Fruit fly (Drosophila melanogaster) whole organism, embryonic: ENCODE results near the gene CG4393.
A peak's percentile ranks its signal among the peaks of the same experiment; 100 is the strongest.

Experiments
- Asciz ChIP-seq: fragments of 200-800 bp; sonication (Bioruptor generic); optimal IDR thresholded peaks from 2 replicates; lab custom pipeline; 2017; ENCODE audit warnings: missing biosample characterization, mild to moderate bottlenecking, missing genetic modification characterization, missing genetic modification reagents
- CG10959 ChIP-seq: fragments of 200-800 bp; sonication (Bioruptor generic); IDR thresholded peaks from 2 replicates; pipeline ENCODE4 v1.3.6; 2022; ENCODE audit warnings: missing biosample characterization, missing genetic modification characterization
- CG10979 ChIP-seq: fragments of 200-800 bp; sonication (Bioruptor generic); optimal IDR thresholded peaks from 2 replicates; lab custom pipeline; 2018; ENCODE audit warnings: missing biosample characterization, mild to moderate bottlenecking, missing genetic modification characterization, moderate library complexity
- CG1233 ChIP-seq: fragments of 200-800 bp; sonication (Bioruptor generic); optimal IDR thresholded peaks from 4 replicates; lab custom pipeline; 2018; ENCODE audit warnings: missing biosample characterization, mild to moderate bottlenecking, missing genetic modification characterization
- CG12942 ChIP-seq: fragments of 200-800 bp; sonication (Bioruptor generic); optimal IDR thresholded peaks from 3 replicates; lab custom pipeline; 2016; ENCODE audit warnings: missing biosample characterization, missing genetic modification characterization
- CG14050 ChIP-seq: fragments of 200-800 bp; sonication (Bioruptor generic); IDR thresholded peaks from 3 replicates; pipeline ENCODE4 v1.3.6; 2022; ENCODE audit warnings: missing biosample characterization, missing genetic modification characterization
- CG14441 ChIP-seq: fragments of 200-800 bp; sonication (Bioruptor generic); IDR thresholded peaks from 2 replicates; pipeline ENCODE4 v1.3.6; 2022; ENCODE audit warnings: missing biosample characterization, missing genetic modification characterization
- CG14710 ChIP-seq: fragments of 200-800 bp; sonication (Bioruptor generic); optimal IDR thresholded peaks from 3 replicates; lab custom pipeline; 2019; ENCODE audit warnings: missing biosample characterization, mild to moderate bottlenecking, missing genetic modification characterization, moderate library complexity
- CG15479 ChIP-seq: fragments of 200-800 bp; sonication (Bioruptor generic); optimal IDR thresholded peaks from 3 replicates; lab custom pipeline; 2019; ENCODE audit warnings: missing biosample characterization, mild to moderate bottlenecking, missing genetic modification characterization, moderate library complexity
- CG16813 ChIP-seq: fragments of 200-800 bp; sonication (Bioruptor generic); IDR thresholded peaks from 3 replicates; pipeline ENCODE4 v1.3.6; 2022; ENCODE audit warnings: missing biosample characterization, missing genetic modification characterization; ENCODE audit not compliant: partially characterized antibody
- CG17361 ChIP-seq: fragments of 200-800 bp; sonication (Bioruptor generic); IDR thresholded peaks from 3 replicates; pipeline ENCODE4 v1.3.6; 2022; ENCODE audit warnings: missing biosample characterization, missing genetic modification characterization
- CG17612 ChIP-seq: fragments of 200-800 bp; sonication (Bioruptor generic); IDR thresholded peaks from 2 replicates; pipeline ENCODE4 v1.3.6; 2022; ENCODE audit warnings: missing biosample characterization, missing genetic modification characterization
- CG2678 ChIP-seq: fragments of 200-800 bp; sonication (Bioruptor generic); optimal IDR thresholded peaks from 3 replicates; lab custom pipeline; 2019; ENCODE audit warnings: missing biosample characterization, mild to moderate bottlenecking, missing genetic modification characterization, moderate library complexity
- CG32772 ChIP-seq: fragments of 200-800 bp; sonication (Bioruptor generic); IDR thresholded peaks from 2 replicates; pipeline ENCODE4 v1.3.6; 2022; ENCODE audit warnings: missing biosample characterization, missing genetic modification characterization
- CG3281 ChIP-seq: fragments of 200-800 bp; sonication (Bioruptor generic); optimal IDR thresholded peaks from 3 replicates; lab custom pipeline; 2017; ENCODE audit warnings: missing biosample characterization, mild to moderate bottlenecking, missing genetic modification characterization
- CG34376 ChIP-seq: fragments of 200-800 bp; sonication (Bioruptor generic); optimal IDR thresholded peaks from 2 replicates; lab custom pipeline; 2018; ENCODE audit warnings: missing biosample characterization, mild to moderate bottlenecking, missing genetic modification characterization
- CG7928 ChIP-seq: fragments of 200-800 bp; sonication (Bioruptor generic); optimal IDR thresholded peaks from 2 replicates; lab custom pipeline; 2017; ENCODE audit warnings: missing biosample characterization, mild to moderate bottlenecking, missing genetic modification characterization
- CG8290 ChIP-seq, 3 experiments: fragments of 200-800 bp; sonication (Bioruptor generic); optimal IDR thresholded peaks; 2 replicates each; lab custom pipeline; 2016 to 2019; ENCODE audit warnings: missing biosample characterization in 3 of 3, missing genetic modification characterization in 3 of 3, mild to moderate bottlenecking in 2 of 3, moderate library complexity in 1 of 3
- CG8944 ChIP-seq: fragments of 200-800 bp; sonication (Bioruptor generic); optimal IDR thresholded peaks from 3 replicates; lab custom pipeline; 2016; ENCODE audit warnings: missing biosample characterization, missing genetic modification characterization
- Dll ChIP-seq: fragments of 200-800 bp; sonication (Bioruptor generic); IDR thresholded peaks from 4 replicates; pipeline ENCODE4 v1.3.6; 2022; ENCODE audit warnings: missing biosample characterization, missing genetic modification characterization; ENCODE audit not compliant: partially characterized antibody
- Ets65A ChIP-seq: fragments of 200-800 bp; sonication (Bioruptor generic); peaks from one replicate; lab custom pipeline; 2016; ENCODE audit warnings: missing biosample characterization, missing genetic modification characterization
- Oli ChIP-seq: fragments of 200-800 bp; sonication (Bioruptor generic); optimal IDR thresholded peaks from 2 replicates; lab custom pipeline; 2018; ENCODE audit warnings: missing biosample characterization, mild to moderate bottlenecking, missing genetic modification characterization, moderate library complexity
- Pdp1 ChIP-seq, 2 experiments: fragments of 200-800 bp; sonication (Bioruptor generic); optimal IDR thresholded peaks; 3 replicates each; lab custom pipeline; 2016; ENCODE audit warnings: missing biosample characterization in 2 of 2, missing genetic modification characterization in 2 of 2, mild to moderate bottlenecking in 1 of 2, moderate library complexity in 1 of 2
- Sox102F ChIP-seq: fragments of 200-800 bp; sonication (Bioruptor generic); optimal IDR thresholded peaks from 2 replicates; lab custom pipeline; 2018; ENCODE audit warnings: missing biosample characterization, mild to moderate bottlenecking, missing genetic modification characterization, moderate library complexity
- Sry-δ ChIP-seq: fragments of 200-800 bp; sonication (Bioruptor generic); optimal IDR thresholded peaks from 2 replicates; lab custom pipeline; 2016; ENCODE audit warnings: missing biosample characterization, missing genetic modification characterization
- Ssrp ChIP-seq: fragments of 200-800 bp; sonication (Bioruptor generic); optimal IDR thresholded peaks from 2 replicates; lab custom pipeline; 2018; ENCODE audit warnings: missing biosample characterization, mild to moderate bottlenecking, missing genetic modification characterization, moderate library complexity
- cato ChIP-seq: fragments of 200-800 bp; sonication (Bioruptor generic); optimal IDR thresholded peaks from 2 replicates; lab custom pipeline; 2016; ENCODE audit warnings: missing biosample characterization, missing genetic modification characterization, borderline replicate concordance
- caup ChIP-seq: fragments of 200-800 bp; sonication (Bioruptor generic); optimal IDR thresholded peaks from 3 replicates; lab custom pipeline; 2017; ENCODE audit warnings: missing biosample characterization, mild to moderate bottlenecking, missing genetic modification characterization, moderate library complexity; ENCODE audit not compliant: severe bottlenecking
- cg ChIP-seq: fragments of 200-800 bp; sonication (Bioruptor generic); optimal IDR thresholded peaks from 3 replicates; lab custom pipeline; 2019; ENCODE audit warnings: missing biosample characterization, mild to moderate bottlenecking, missing genetic modification characterization, moderate library complexity
- corto ChIP-seq: fragments of 200-800 bp; sonication (Bioruptor generic); optimal IDR thresholded peaks from 2 replicates; lab custom pipeline; 2016; ENCODE audit warnings: missing biosample characterization, mild to moderate bottlenecking, missing genetic modification characterization, moderate library complexity
- croc ChIP-seq: fragments of 200-800 bp; sonication (Bioruptor generic); conservative IDR thresholded peaks from 3 replicates; pipeline ENCODE4 v1.3.6; 2022; ENCODE audit warnings: missing biosample characterization, missing genetic modification characterization
- cwo ChIP-seq: fragments of 200-800 bp; sonication (Bioruptor generic); optimal IDR thresholded peaks from 3 replicates; lab custom pipeline; 2017; ENCODE audit warnings: missing biosample characterization, missing genetic modification characterization, mild to moderate bottlenecking, moderate library complexity, missing genetic modification reagents
- dan ChIP-seq: fragments of 200-800 bp; sonication (Bioruptor generic); IDR thresholded peaks from 2 replicates; pipeline ENCODE4 v1.3.6; 2022; ENCODE audit warnings: missing biosample characterization, missing genetic modification characterization
- dati ChIP-seq: fragments of 200-800 bp; sonication (Bioruptor generic); IDR thresholded peaks from 2 replicates; pipeline ENCODE4 v1.3.6; 2022; ENCODE audit warnings: missing biosample characterization, missing genetic modification characterization
- dm ChIP-seq: fragments of 200-800 bp; sonication (Bioruptor generic); optimal IDR thresholded peaks from 3 replicates; lab custom pipeline; 2016; ENCODE audit warnings: missing biosample characterization, missing genetic modification characterization
- dysf ChIP-seq: fragments of 200-800 bp; sonication (Bioruptor generic); IDR thresholded peaks from 3 replicates; pipeline ENCODE4 v1.3.6; 2022; ENCODE audit warnings: missing biosample characterization, missing genetic modification characterization
- esg ChIP-seq: fragments of 200-800 bp; sonication (Bioruptor generic); conservative IDR thresholded peaks from 2 replicates; pipeline ENCODE4 v1.3.6; 2022; ENCODE audit warnings: missing biosample characterization, missing genetic modification characterization
- mirr ChIP-seq: fragments of 200-800 bp; sonication (Bioruptor generic); optimal IDR thresholded peaks from 3 replicates; lab custom pipeline; 2018; ENCODE audit warnings: missing biosample characterization, mild to moderate bottlenecking, missing genetic modification characterization
- odd ChIP-seq: fragments of 200-800 bp; sonication (Bioruptor generic); optimal IDR thresholded peaks from 2 replicates; lab custom pipeline; 2017; ENCODE audit warnings: missing biosample characterization, mild to moderate bottlenecking, missing genetic modification characterization
- onecut ChIP-seq: fragments of 200-800 bp; sonication (Bioruptor generic); IDR thresholded peaks from 2 replicates; pipeline ENCODE4 v1.3.6; 2022; ENCODE audit warnings: missing biosample characterization, missing genetic modification characterization
- pfk ChIP-seq: fragments of 200-800 bp; sonication (Bioruptor generic); optimal IDR thresholded peaks from 2 replicates; lab custom pipeline; 2018; ENCODE audit warnings: missing biosample characterization, mild to moderate bottlenecking, missing genetic modification characterization, moderate library complexity
- schlank ChIP-seq: fragments of 200-800 bp; sonication (Bioruptor generic); optimal IDR thresholded peaks from 2 replicates; lab custom pipeline; 2018; ENCODE audit warnings: missing biosample characterization, mild to moderate bottlenecking, missing genetic modification characterization
- sisA ChIP-seq: fragments of 200-800 bp; sonication (Bioruptor generic); IDR thresholded peaks from 2 replicates; pipeline ENCODE4 v1.3.6; 2022; ENCODE audit warnings: missing biosample characterization, missing genetic modification characterization
- stc ChIP-seq: fragments of 200-800 bp; sonication (Bioruptor generic); IDR thresholded peaks from 2 replicates; pipeline ENCODE4 v1.3.6; 2022; ENCODE audit warnings: missing biosample characterization, missing genetic modification characterization
- tll ChIP-seq, 2 experiments: fragments of 200-800 bp in 1 of 2; fragments of >200 bp in 1 of 2; sonication (Bioruptor generic) in 1 of 2; optimal IDR thresholded peaks; 2 replicates each; lab custom pipeline; 2017 to 2019; ENCODE audit warnings: missing biosample characterization in 2 of 2, missing genetic modification characterization in 2 of 2, mild to moderate bottlenecking in 1 of 2, moderate library complexity in 1 of 2
- vvl ChIP-seq: fragments of 200-800 bp; sonication (Bioruptor generic); IDR thresholded peaks from 2 replicates; pipeline ENCODE4 v1.3.6; 2022; ENCODE audit warnings: missing biosample characterization, missing genetic modification characterization

The CG4393 gene

dm6 chr3R:23345057-23345776, 39.4 kb downstream of the CG4393 start (continued):
- TF ChIP-seq CG17361 (GFP tag; lab: Robert Waterston, UW) (peak; percentile 62; the same call in 2 of the 3 replicates), CG10979 (peak; percentile 77), tll (GFP tag; optimal IDR thresholded peaks at IDR 0.05; lab: Kevin White, UChicago) (peak in 1 of 2 experiments; percentile 14), CG7928 (no peak), CG1233 (peak; percentile 10)

dm6 chr3R:23343707-23344310, 40.8 kb downstream of the CG4393 start:
- TF ChIP-seq Ssrp (tag; lab: Kevin White, UChicago) (no peak), CG16813 (no peak), CG32772 (GFP tag; lab: Robert Waterston, UW) (no peak), odd (GFP tag; lab: Kevin White, UChicago) (no peak), CG3281 (GFP tag; lab: Kevin White, UChicago) (no peak), Sry-δ (GFP tag; lab: Kevin White, UChicago) (no peak), Sox102F (GFP tag; lab: Kevin White, UChicago) (no peak), stc (no peak), vvl (GFP tag; lab: Robert Waterston, UW) (no peak), dysf (GFP tag; lab: Robert Waterston, UW) (no peak), CG15479 (peak; percentile 96), cato (no peak), corto (GFP tag; lab: Kevin White, UChicago) (no peak), Pdp1 (GFP tag; optimal IDR thresholded peaks at IDR 0.05; lab: Kevin White, UChicago) (no peak), Ets65A (GFP tag; lab: Kevin White, UChicago) (no peak), CG14050 (GFP tag; lab: Robert Waterston, UW) (no peak), croc (no peak), esg (GFP tag; lab: Robert Waterston, UW) (no peak), CG14441 (GFP tag; lab: Robert Waterston, UW) (no peak), Asciz (no peak), CG8944 (GFP tag; lab: Kevin White, UChicago) (no peak), CG8290 (GFP tag; optimal IDR thresholded peaks at IDR 0.05; lab: Kevin White, UChicago) (no peak), CG8290 (tag; optimal IDR thresholded peaks at IDR 0.05; lab: Kevin White, UChicago) (no peak), dm (no peak), cwo (GFP tag; lab: Kevin White, UChicago) (no peak), caup (no peak), onecut (no peak), schlank (no peak), mirr (GFP tag; lab: Kevin White, UChicago) (no peak), CG10959 (GFP tag; lab: Robert Waterston, UW) (no peak), cg (peak; percentile 78), Oli (tag; lab: Kevin White, UChicago) (no peak), sisA (no peak), CG12942 (GFP tag; lab: Kevin White, UChicago) (no peak), Dll (GFP tag; lab: Robert Waterston, UW) (0 out of 4 replicates have a peak, but pooled peaks have one; percentile 27), CG34376 (GFP tag; lab: Kevin White, UChicago) (no peak), CG14710 (tag; lab: Kevin White, UChicago) (no peak), dati (GFP tag; lab: Robert Waterston, UW) (no peak), dan (no peak), CG2678 (no peak), CG17612 (GFP tag; lab: Robert Waterston, UW) (no peak), pfk (GFP tag; lab: Kevin White, UChicago) (no peak)
